Fruit fly (Drosophila melanogaster): ENCODE measurements around the gene CG45263.

Gene CG45263

DNA sequence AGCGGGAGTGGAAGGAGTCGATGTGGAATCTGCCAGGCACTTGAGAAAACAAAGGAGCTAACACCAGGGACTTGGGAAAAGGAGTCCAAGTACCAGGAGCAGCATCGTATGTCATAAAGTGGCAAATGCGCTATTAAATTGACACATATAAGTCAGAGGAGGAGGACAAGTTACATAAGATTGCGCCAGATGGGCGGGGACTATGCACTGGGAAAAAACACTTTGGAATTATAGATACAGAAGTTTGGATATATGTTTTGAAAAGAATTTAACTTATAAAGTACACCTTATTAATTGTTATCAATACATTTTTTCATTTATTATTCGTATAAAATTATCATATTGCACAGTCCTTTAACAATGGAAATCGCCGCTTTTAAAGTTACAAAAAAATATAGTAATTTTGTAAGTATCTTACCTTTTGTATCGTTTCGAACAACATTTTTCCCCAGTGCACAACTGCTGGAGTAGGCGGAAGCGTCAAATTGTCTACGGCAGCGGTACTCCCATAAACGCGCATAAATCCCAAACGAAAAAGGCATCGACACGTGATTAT, 141.3 kb downstream of the CG45263 start:
- TF ChIP-seq Pif1A (GFP tag; optimal IDR thresholded peaks at IDR 0.05) (no peak), CG8159 (tag; optimal IDR thresholded peaks at IDR 0.05) (no peak), CG15710 (tag; optimal IDR thresholded peaks at IDR 0.05) (no peak), CG14655 (GFP tag; optimal IDR thresholded peaks at IDR 0.05) (no peak), CG12605 (GFP tag; IDR thresholded peaks at IDR 0.05) (no peak), CG17806 (tag; optimal IDR thresholded peaks at IDR 0.05) (no peak), CG10348 (GFP tag; IDR thresholded peaks at IDR 0.05) (no peak), CG4496 (GFP tag; IDR thresholded peaks at IDR 0.05) (no peak), Ets98B (GFP tag; IDR thresholded peaks at IDR 0.05) (no peak), fd96Ca (GFP tag; IDR thresholded peaks at IDR 0.05) (no peak)

- TF ChIP-seq CG14655 (GFP tag; optimal IDR thresholded peaks at IDR 0.05) (no peak), fd96Ca (GFP tag; IDR thresholded peaks at IDR 0.05) (0 out of 3 replicates have a peak, but pooled peaks have one; percentile 28)
Observed at dm6 chr3R:8334982-8335381, 142.4 kb downstream of the CG45263 start.

- TF ChIP-seq Snoo (tag; optimal IDR thresholded peaks at IDR 0.05) (no peak), CG14655 (GFP tag; optimal IDR thresholded peaks at IDR 0.05) (no peak), CG8301 (tag; optimal IDR thresholded peaks at IDR 0.05) (no peak), CG34367 (tag; optimal IDR thresholded peaks at IDR 0.05) (no peak), CG12605 (GFP tag; IDR thresholded peaks at IDR 0.05) (no peak), CG17806 (tag; optimal IDR thresholded peaks at IDR 0.05) (no peak), Ets98B (GFP tag; IDR thresholded peaks at IDR 0.05) (no peak), EcR (GFP tag; optimal IDR thresholded peaks at IDR 0.05) (no peak), CG8159 (tag; optimal IDR thresholded peaks at IDR 0.05) (no peak), rn (GFP tag; IDR thresholded peaks at IDR 0.05) (no peak), D1 (tag; optimal IDR thresholded peaks at IDR 0.05) (no peak), CG13204 (GFP tag; optimal IDR thresholded peaks at IDR 0.05) (no peak), gl (tag; optimal IDR thresholded peaks at IDR 0.05) (no peak), CG4496 (GFP tag; IDR thresholded peaks at IDR 0.05) (no peak), CG10348 (GFP tag; IDR thresholded peaks at IDR 0.05) (no peak), CG32121 (GFP tag; IDR thresholded peaks at IDR 0.05) (no peak), fd96Ca (GFP tag; IDR thresholded peaks at IDR 0.05) (no peak), Pif1A (GFP tag; optimal IDR thresholded peaks at IDR 0.05) (no peak)
Observed at dm6 chr3R:8334471-8334783, 143.0 kb downstream of the CG45263 start.

- TF ChIP-seq rn (GFP tag; IDR thresholded peaks at IDR 0.05) = peak; percentile 87
- TF ChIP-seq CG9948 (tag; optimal IDR thresholded peaks at IDR 0.05) = peak; percentile 95
- peak; percentile 93 for TF ChIP-seq D1 (tag; optimal IDR thresholded peaks at IDR 0.05)
- peak; percentile 99 for TF ChIP-seq CG14655 (GFP tag; optimal IDR thresholded peaks at IDR 0.05)
- TF ChIP-seq CG15710 (tag; optimal IDR thresholded peaks at IDR 0.05) = peak; percentile 97
- TF ChIP-seq CG32121 (GFP tag; IDR thresholded peaks at IDR 0.05) = peak; percentile 93
- TF ChIP-seq Ets98B (GFP tag; IDR thresholded peaks at IDR 0.05) = peak; percentile 86
- TF ChIP-seq CG4496 (GFP tag; IDR thresholded peaks at IDR 0.05) = peak; percentile 90
- TF ChIP-seq CG34367 (tag; optimal IDR thresholded peaks at IDR 0.05) = peak; percentile 90
- peak; percentile 76 for TF ChIP-seq gl (tag; optimal IDR thresholded peaks at IDR 0.05)
- peak; percentile 96 for TF ChIP-seq CG8301 (tag; optimal IDR thresholded peaks at IDR 0.05)
- TF ChIP-seq CG8159 (tag; optimal IDR thresholded peaks at IDR 0.05) = peak; percentile 98
- TF ChIP-seq CG10348 (GFP tag; IDR thresholded peaks at IDR 0.05) = peak; percentile 90
- TF ChIP-seq Pif1A (GFP tag; optimal IDR thresholded peaks at IDR 0.05) = peak; percentile 89
- peak; percentile 95 for TF ChIP-seq Snoo (tag; optimal IDR thresholded peaks at IDR 0.05)
- TF ChIP-seq CG13204 (GFP tag; optimal IDR thresholded peaks at IDR 0.05) = peak; percentile 74
- TF ChIP-seq CG17806 (tag; optimal IDR thresholded peaks at IDR 0.05) = peak; percentile 94
- peak; percentile 91 for TF ChIP-seq Pif1B (GFP tag; optimal IDR thresholded peaks at IDR 0.05)
- peak; percentile 74 for TF ChIP-seq CG12605 (GFP tag; IDR thresholded peaks at IDR 0.05)
- no peak for TF ChIP-seq EcR (GFP tag; optimal IDR thresholded peaks at IDR 0.05)
- peak; percentile 91 for TF ChIP-seq fd96Ca (GFP tag; IDR thresholded peaks at IDR 0.05)
Observed at dm6 chr3R:8333768-8334470, 143.5 kb downstream of the CG45263 start, which contains the start of gene Poxm. Poxm (minus strand) TSS chr3R:8333792.

- TF ChIP-seq CG17806 (tag; optimal IDR thresholded peaks at IDR 0.05) (no peak), Ets98B (GFP tag; IDR thresholded peaks at IDR 0.05) (no peak), CG34367 (tag; optimal IDR thresholded peaks at IDR 0.05) (no peak), CG13204 (GFP tag; optimal IDR thresholded peaks at IDR 0.05) (no peak), EcR (GFP tag; optimal IDR thresholded peaks at IDR 0.05) (peak; percentile 16), CG15710 (tag; optimal IDR thresholded peaks at IDR 0.05) (no peak), CG10348 (GFP tag; IDR thresholded peaks at IDR 0.05) (no peak), D1 (tag; optimal IDR thresholded peaks at IDR 0.05) (no peak)
Observed at dm6 chr3R:8329628-8330027, 147.8 kb downstream of the CG45263 start.

dm6 chr3R:8327967-8328789, 149.2 kb downstream of the CG45263 start:
- TF ChIP-seq Ets98B (GFP tag; IDR thresholded peaks at IDR 0.05) = no peak
- no peak for TF ChIP-seq CG34367 (tag; optimal IDR thresholded peaks at IDR 0.05)
- no peak for TF ChIP-seq CG13204 (GFP tag; optimal IDR thresholded peaks at IDR 0.05)
- TF ChIP-seq CG4496 (GFP tag; IDR thresholded peaks at IDR 0.05) = no peak
- no peak for TF ChIP-seq CG9948 (tag; optimal IDR thresholded peaks at IDR 0.05)
